Worm (Caenorhabditis elegans): Measurements from ENCODE around the gene dsc-1.

dsc-1 gene

DNA sequence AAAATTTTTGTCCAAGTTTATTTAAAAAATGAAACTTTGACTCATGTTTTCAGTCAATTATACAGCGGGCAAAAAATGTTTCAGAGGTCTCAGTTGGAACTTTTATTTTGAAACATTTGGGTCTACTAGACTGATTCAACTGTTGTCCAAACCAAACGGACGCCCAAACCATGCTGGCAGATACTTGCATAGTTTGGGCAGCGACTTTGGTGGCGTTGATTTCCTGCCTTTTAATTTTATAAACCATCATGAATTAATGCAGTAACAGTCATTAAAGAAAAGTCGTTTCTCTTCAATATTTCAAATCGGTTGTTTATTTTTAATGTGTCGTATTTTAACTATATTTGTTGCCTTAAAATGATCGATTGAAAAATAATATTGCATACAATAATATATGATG is 1.7 kb upstream of the dsc-1 start:
- TF ChIP-seq nhr-102 (tag; optimal IDR thresholded peaks at IDR 0.05): peak; percentile 3
- TF ChIP-seq madf-5 (GFP tag; IDR thresholded peaks at IDR 0.05): no peak
- peak; percentile 30 for TF ChIP-seq zip-2 (tag; optimal IDR thresholded peaks at IDR 0.05)
- peak in 1 of 2 experiments; percentile 18 for TF ChIP-seq lsy-2 (tag; optimal IDR thresholded peaks at IDR 0.05)
- TF ChIP-seq nhr-48 (tag; optimal IDR thresholded peaks at IDR 0.05): peak; percentile 6
- TF ChIP-seq mep-1 (tag; optimal IDR thresholded peaks at IDR 0.05): peak; percentile 47
- TF ChIP-seq daf-16 (GFP tag; optimal IDR thresholded peaks at IDR 0.05): peak in 1 of 2 experiments; percentile 25
- TF ChIP-seq daf-16 (tag; optimal IDR thresholded peaks at IDR 0.05): no peak
- TF ChIP-seq dmd-8 (GFP tag; IDR thresholded peaks at IDR 0.05): no peak

DNA sequence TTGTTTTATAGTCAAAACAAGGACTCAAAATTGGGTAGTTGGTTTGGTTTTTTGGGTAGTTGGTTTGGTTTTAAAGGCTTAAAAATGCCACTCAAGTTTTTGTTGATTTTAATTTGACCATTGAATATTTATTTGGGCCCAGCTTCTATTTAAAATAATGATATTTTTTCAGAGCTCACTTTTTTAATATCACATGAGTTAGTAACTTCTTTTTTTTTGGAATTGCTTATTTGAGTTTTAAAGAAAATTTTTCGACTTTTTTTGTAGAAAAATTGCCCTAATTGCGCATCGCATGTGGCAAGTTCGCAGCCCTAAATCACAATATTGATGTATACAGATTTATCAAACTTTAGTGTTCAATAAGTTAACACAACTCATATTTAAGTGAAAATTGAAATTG is 1.1 kb upstream of the dsc-1 start:
- no peak for TF ChIP-seq nhr-25 (tag; optimal IDR thresholded peaks at IDR 0.05; ENCODE audit: borderline replicate concordance, insufficient read depth)
- TF ChIP-seq unc-62 (GFP tag; optimal IDR thresholded peaks at IDR 0.05 in 1 of 2): peak in 1 of 2 experiments; percentile 93
- TF ChIP-seq unc-62 (tag; optimal IDR thresholded peaks at IDR 0.05): no peak
- TF ChIP-seq tag-97 (GFP tag; IDR thresholded peaks at IDR 0.05): no peak
- no peak for TF ChIP-seq snpc-1.2 (GFP tag; IDR thresholded peaks at IDR 0.05)

DNA sequence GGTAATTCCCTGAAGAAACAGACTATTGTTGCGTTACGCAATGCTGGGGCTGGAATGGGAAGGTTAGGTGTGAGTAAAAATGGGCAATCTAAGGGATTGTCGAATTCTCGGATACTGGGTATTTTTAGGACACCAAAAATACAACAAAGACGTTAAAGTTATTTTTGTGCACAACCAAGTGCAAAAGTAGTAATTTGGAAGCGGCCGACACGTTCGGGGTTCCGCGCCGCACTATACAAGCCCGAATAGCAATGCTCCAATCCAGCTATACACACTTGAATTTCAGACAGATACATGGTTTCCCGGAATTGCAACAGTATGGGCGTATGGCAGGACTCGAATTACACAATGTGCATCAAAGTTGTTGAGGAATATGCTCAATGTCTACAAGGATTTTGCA is 6.6 kb downstream of the dsc-1 start:
- no peak for TF ChIP-seq F37D6.2 (tag; optimal IDR thresholded peaks at IDR 0.05)
- TF ChIP-seq hlh-11 (tag; optimal IDR thresholded peaks at IDR 0.05): no peak
- TF ChIP-seq unc-39 (tag; optimal IDR thresholded peaks at IDR 0.05): no peak
- no peak for TF ChIP-seq gei-8 (GFP tag; optimal IDR thresholded peaks at IDR 0.05)
- TF ChIP-seq vab-7 (GFP tag; IDR thresholded peaks at IDR 0.05): no peak
- no peak for TF ChIP-seq pha-4 (GFP tag; IDR thresholded peaks at IDR 0.05)
- no peak for TF ChIP-seq pha-4 (tag; optimal IDR thresholded peaks at IDR 0.05)
- no peak for TF ChIP-seq Y48G9A.11 (GFP tag; IDR thresholded peaks at IDR 0.05)
- TF ChIP-seq hmg-1.1 (GFP tag; IDR thresholded peaks at IDR 0.05): no peak
- TF ChIP-seq ZK337.2 (GFP tag; IDR thresholded peaks at IDR 0.05): no peak
- no peak for TF ChIP-seq ama-1 (optimal IDR thresholded peaks at IDR 0.05)
- TF ChIP-seq pqm-1 (tag; optimal IDR thresholded peaks at IDR 0.05): no peak
- TF ChIP-seq lin-39 (tag; optimal IDR thresholded peaks at IDR 0.05): no peak
- TF ChIP-seq spr-1 (tag; optimal IDR thresholded peaks at IDR 0.05): no peak

DNA sequence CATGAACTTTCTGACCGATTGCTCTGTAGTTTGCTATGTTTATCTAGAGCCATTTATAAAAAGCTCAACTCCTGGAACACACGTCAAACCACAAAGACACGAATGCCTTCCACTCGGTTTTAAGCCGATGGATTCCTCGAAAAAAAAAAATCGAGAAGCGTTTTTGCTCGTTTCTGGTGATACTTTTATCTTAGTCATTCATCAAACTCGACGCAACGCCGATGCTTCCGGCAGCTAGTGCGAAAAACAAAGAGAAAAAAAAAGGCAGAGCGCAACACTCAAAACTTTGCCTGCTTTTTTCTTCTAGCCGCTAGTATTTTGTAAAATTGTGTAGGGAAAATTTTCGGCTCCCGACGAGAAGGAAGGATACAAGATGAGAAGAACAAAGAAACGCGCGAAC is 7.1 kb downstream of the dsc-1 start:
- TF ChIP-seq nhr-76 (tag; optimal IDR thresholded peaks at IDR 0.05) (no peak), aha-1 (tag) (peak; percentile 50), ctbp-1 (GFP tag; IDR thresholded peaks at IDR 0.05) (no peak), hlh-11 (tag; optimal IDR thresholded peaks at IDR 0.05) (no peak), rbr-2 (tag; optimal IDR thresholded peaks at IDR 0.05) (no peak), ceh-20 (GFP tag; IDR thresholded peaks at IDR 0.05) (peak; percentile 56; the same call in 1 of the 2 replicates), nhr-42 (GFP tag; IDR thresholded peaks at IDR 0.05) (no peak), unc-62 (GFP tag; optimal IDR thresholded peaks at IDR 0.05 in 1 of 2) (peak in 1 of 2 experiments; percentile 93), unc-62 (tag; optimal IDR thresholded peaks at IDR 0.05) (no peak), egl-43 (GFP tag; IDR thresholded peaks at IDR 0.05) (no peak), ceh-32 (tag; optimal IDR thresholded peaks at IDR 0.05; ENCODE audit: poor library complexity) (no peak), T20F7.1 (GFP tag; optimal IDR thresholded peaks at IDR 0.05) (no peak), ZK337.2 (GFP tag; IDR thresholded peaks at IDR 0.05) (no peak), saeg-2 (GFP tag; IDR thresholded peaks at IDR 0.05) (no peak), ZK546.5 (tag; optimal IDR thresholded peaks at IDR 0.05) (no peak), lsy-2 (tag; optimal IDR thresholded peaks at IDR 0.05) (peak in 1 of 2 experiments; percentile 26), nhr-11 (tag; optimal IDR thresholded peaks at IDR 0.05) (no peak), hif-1 (tag; optimal IDR thresholded peaks at IDR 0.05) (no peak), mep-1 (tag; optimal IDR thresholded peaks at IDR 0.05) (peak; percentile 16), dmd-6 (GFP tag; IDR thresholded peaks at IDR 0.05) (no peak), aly-2 (tag; optimal IDR thresholded peaks at IDR 0.05) (no peak), zag-1 (tag; optimal IDR thresholded peaks at IDR 0.05) (no peak), nhr-102 (tag; optimal IDR thresholded peaks at IDR 0.05) (no peak), ama-1 (optimal IDR thresholded peaks at IDR 0.05) (no peak), F10B5.3 (tag; optimal IDR thresholded peaks at IDR 0.05) (no peak), F26F4.8 (GFP tag; conservative IDR thresholded peaks at IDR 0.05) (no peak)

All from whole organism, L4 larva.